Fruit fly (Drosophila melanogaster): ENCODE measurements around the gene PolrMT.

The PolrMT gene

dm6 chr2L:1128932-1129887 lies 21.0 kb upstream of the PolrMT start, which contains the start of the genes Pino and TBC1D23 (continued):
- TF ChIP-seq PHDP (tag; optimal IDR thresholded peaks at IDR 0.05) (peak; percentile 71), Mrtf (GFP tag; IDR thresholded peaks at IDR 0.05) (peak; percentile 50; the same call in 2 of the 3 replicates), Rfx (GFP tag; IDR thresholded peaks at IDR 0.05) (peak; percentile 85), Xbp1 (GFP tag; optimal IDR thresholded peaks at IDR 0.05) (peak; percentile 80), dati (GFP tag; IDR thresholded peaks at IDR 0.05) (no peak), B-H1 (GFP tag; IDR thresholded peaks at IDR 0.05) (peak; percentile 42; the same call in 2 of the 3 replicates), Tbp (GFP tag; optimal IDR thresholded peaks at IDR 0.05) (no peak), Atf3 (GFP tag; optimal IDR thresholded peaks at IDR 0.05) (peak; percentile 13), CG12155 (GFP tag; optimal IDR thresholded peaks at IDR 0.05) (peak; percentile 72), dpn (GFP tag; optimal IDR thresholded peaks at IDR 0.05) (peak; percentile 43 to 79), Oli (tag; optimal IDR thresholded peaks at IDR 0.05) (peak; percentile 33), p53 (GFP tag; optimal IDR thresholded peaks at IDR 0.05) (no peak), Ravus (GFP tag; IDR thresholded peaks at IDR 0.05) (no peak; the same call in 1 of the 2 replicates), sens (GFP tag) (peak; percentile 86), Doc3 (GFP tag; IDR thresholded peaks at IDR 0.05; ENCODE audit: partially characterized antibody) (peak; percentile 64), Gsc (GFP tag; IDR thresholded peaks at IDR 0.05) (no peak), Eip74EF (GFP tag; optimal IDR thresholded peaks at IDR 0.05) (no peak), pzg (GFP tag; optimal IDR thresholded peaks at IDR 0.05) (peak; percentile 39), tin (GFP tag; optimal IDR thresholded peaks at IDR 0.05) (peak; percentile 69), CG1024 (GFP tag; IDR thresholded peaks at IDR 0.05) (0 out of 2 replicates have a peak, but pooled peaks have one; percentile 34), repo (GFP tag; optimal IDR thresholded peaks at IDR 0.05) (no peak), crol (GFP tag; IDR thresholded peaks at IDR 0.05) (peak; percentile 88), Chrac-16 (GFP tag; optimal IDR thresholded peaks at IDR 0.05) (peak; percentile 73), HLH54F (GFP tag; optimal IDR thresholded peaks at IDR 0.05) (peak; percentile 26), CG13624 (GFP tag; optimal IDR thresholded peaks at IDR 0.05) (peak; percentile 51), tap (tag; optimal IDR thresholded peaks at IDR 0.05) (peak; percentile 33), zen2 (GFP tag; IDR thresholded peaks at IDR 0.05; ENCODE audit: partially characterized antibody) (0 out of 3 replicates have a peak, but pooled peaks have one; percentile 42), CG11723 (GFP tag; optimal IDR thresholded peaks at IDR 0.05) (peak; percentile 46), Dek (tag; optimal IDR thresholded peaks at IDR 0.05) (peak; percentile 69), Six4 (GFP tag; optimal IDR thresholded peaks at IDR 0.05) (peak; percentile 39), vfl (GFP tag; optimal IDR thresholded peaks at IDR 0.05) (peak; percentile 76), row (GFP tag; IDR thresholded peaks at IDR 0.05) (peak; percentile 86), cad (GFP tag; optimal IDR thresholded peaks at IDR 0.05) (no peak), chinmo (GFP tag; IDR thresholded peaks at IDR 0.05; ENCODE audit: partially characterized antibody) (0 out of 4 replicates have a peak, but pooled peaks have one; percentile 4), zf30C (GFP tag; optimal IDR thresholded peaks at IDR 0.05) (no peak), CG7556 (GFP tag; optimal IDR thresholded peaks at IDR 0.05) (peak; percentile 71), CG10654 (GFP tag; optimal IDR thresholded peaks at IDR 0.05) (peak; percentile 68), Awh (GFP tag; IDR thresholded peaks at IDR 0.05) (peak; percentile 55; the same call in 1 of the 2 replicates), CG3838 (GFP tag; optimal IDR thresholded peaks at IDR 0.05) (no peak), CG8290 (GFP tag; optimal IDR thresholded peaks at IDR 0.05) (no peak), CG8290 (tag; optimal IDR thresholded peaks at IDR 0.05) (peak in 1 of 2 experiments; percentile 58), Sry-δ (GFP tag; optimal IDR thresholded peaks at IDR 0.05) (peak; percentile 84), psq (GFP tag; optimal IDR thresholded peaks at IDR 0.05) (peak; percentile 45), CG30020 (tag; optimal IDR thresholded peaks at IDR 0.05) (peak; percentile 72), gce (GFP tag; IDR thresholded peaks at IDR 0.05) (no peak), ken (GFP tag; IDR thresholded peaks at IDR 0.05) (peak; percentile 72; the same call in 1 of the 3 replicates), Scr (GFP tag; IDR thresholded peaks at IDR 0.05; ENCODE audit: partially characterized antibody) (peak; percentile 80), bbx (GFP tag; IDR thresholded peaks at IDR 0.05; ENCODE audit: partially characterized antibody) (peak; percentile 31; the same call in 1 of the 2 replicates), dimm (GFP tag; IDR thresholded peaks at IDR 0.05) (0 out of 2 replicates have a peak, but pooled peaks have one; percentile 12)
